Worm (Caenorhabditis elegans): ENCODE results near the gene col-113.

- TF ChIP-seq lin-39 (tag; optimal IDR thresholded peaks at IDR 0.05) (no peak), egl-27 (tag; optimal IDR thresholded peaks at IDR 0.05) (no peak)
These were observed 43.4 kb upstream of the col-113 start, which contains the start of gene best-16 for ce11 chrIV:7195734-7196133.

All from whole organism, L1 larva.